Fruit fly (Drosophila melanogaster) whole organism, adult: ENCODE measurements around the gene Dyro.
A peak's percentile ranks its signal among the peaks of the same experiment; 100 is the strongest.

ENCODE experiments used
- CG11617 ChIP-seq: fragments of 200-800 bp; sonication (Bioruptor generic); optimal IDR thresholded peaks from 2 replicates; lab custom pipeline; 2017; ENCODE audit warnings: mild to moderate bottlenecking, missing biosample characterization, missing genetic modification reagents, missing genetic modification characterization
- CG12768 ChIP-seq: fragments of 200-800 bp; sonication (Bioruptor generic); optimal IDR thresholded peaks from 2 replicates; lab custom pipeline; 2017; ENCODE audit warnings: missing biosample characterization, missing genetic modification characterization, mild to moderate bottlenecking, moderate library complexity, missing genetic modification reagents
- CG14711 ChIP-seq: fragments of 200-800 bp; sonication (Bioruptor generic); optimal IDR thresholded peaks from 2 replicates; lab custom pipeline; 2018; ENCODE audit warnings: missing biosample characterization, mild to moderate bottlenecking, missing genetic modification characterization, moderate library complexity
- CG33017 ChIP-seq: fragments of 200-800 bp; sonication (Bioruptor generic); optimal IDR thresholded peaks from 2 replicates; lab custom pipeline; 2018; ENCODE audit warnings: missing biosample characterization, mild to moderate bottlenecking, missing genetic modification characterization, moderate library complexity
- CG5204 ChIP-seq: fragments of 200-800 bp; sonication (Bioruptor generic); optimal IDR thresholded peaks from 2 replicates; lab custom pipeline; 2016; ENCODE audit warnings: missing biosample characterization, missing genetic modification characterization
- Clk ChIP-seq: fragments of 200-800 bp; sonication (Bioruptor generic); optimal IDR thresholded peaks from 2 replicates; lab custom pipeline; 2017; ENCODE audit warnings: missing biosample characterization, missing genetic modification characterization
- Hr96 ChIP-seq: fragments of 200-800 bp; sonication (Bioruptor generic); optimal IDR thresholded peaks from 2 replicates; lab custom pipeline; 2016; ENCODE audit warnings: missing biosample characterization, missing genetic modification characterization
- Mnt ChIP-seq: fragments of 200-800 bp; sonication (Bioruptor generic); optimal IDR thresholded peaks from 2 replicates; lab custom pipeline; 2016; ENCODE audit warnings: missing biosample characterization, mild to moderate bottlenecking, missing genetic modification characterization
- pad ChIP-seq: fragments of 200-800 bp; sonication (Bioruptor generic); optimal IDR thresholded peaks from 3 replicates; lab custom pipeline; 2017; ENCODE audit warnings: missing biosample characterization, missing genetic modification characterization, mild to moderate bottlenecking, moderate library complexity, missing genetic modification reagents
- toe ChIP-seq: fragments of 200-800 bp; sonication (Bioruptor generic); optimal IDR thresholded peaks from 2 replicates; lab custom pipeline; 2016; ENCODE audit warnings: missing biosample characterization, missing genetic modification characterization

- TF ChIP-seq pad (GFP tag; lab: Kevin White, UChicago) (no peak), CG14711 (tag; lab: Kevin White, UChicago) (peak; percentile 56), toe (GFP tag; lab: Kevin White, UChicago) (no peak), Clk (GFP tag; lab: Kevin White, UChicago) (no peak), Mnt (GFP tag; lab: Kevin White, UChicago) (no peak), CG12768 (no peak), CG5204 (GFP tag; lab: Kevin White, UChicago) (no peak), CG11617 (GFP tag; lab: Kevin White, UChicago) (no peak), CG33017 (tag; lab: Kevin White, UChicago) (no peak), Hr96 (GFP tag; lab: Kevin White, UChicago) (no peak)
These were observed 10.7 kb downstream of the Dyro start for dm6 chr3L:11285066-11285465.
